Worm (Caenorhabditis elegans): Measurements from ENCODE around the gene irld-59.

The irld-59 gene

DNA sequence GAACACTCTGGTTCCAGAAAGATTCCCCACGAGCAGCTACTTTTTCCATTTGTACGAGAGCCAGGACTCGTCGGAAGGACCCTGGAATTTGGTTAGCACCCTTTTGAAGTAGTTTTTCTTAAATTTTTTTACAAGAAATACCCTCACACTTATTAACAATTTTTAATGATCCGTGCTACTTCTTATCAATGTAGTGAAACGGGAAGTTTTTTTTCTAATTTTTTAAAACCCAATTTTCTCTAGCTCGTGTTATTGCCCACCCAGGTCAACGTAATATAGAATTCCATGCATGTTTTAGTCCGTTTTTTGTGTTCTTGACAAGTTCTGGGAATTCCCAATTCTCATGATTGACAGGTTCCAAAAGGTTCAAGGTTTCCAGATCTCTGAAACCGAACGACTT lies 25.0 kb downstream of the irld-59 start:
- TF ChIP-seq dao-5 (tag; optimal IDR thresholded peaks at IDR 0.05) (no peak), him-1 (tag; optimal IDR thresholded peaks at IDR 0.05) (no peak), W03F9.2 (tag; optimal IDR thresholded peaks at IDR 0.05) (no peak)

DNA sequence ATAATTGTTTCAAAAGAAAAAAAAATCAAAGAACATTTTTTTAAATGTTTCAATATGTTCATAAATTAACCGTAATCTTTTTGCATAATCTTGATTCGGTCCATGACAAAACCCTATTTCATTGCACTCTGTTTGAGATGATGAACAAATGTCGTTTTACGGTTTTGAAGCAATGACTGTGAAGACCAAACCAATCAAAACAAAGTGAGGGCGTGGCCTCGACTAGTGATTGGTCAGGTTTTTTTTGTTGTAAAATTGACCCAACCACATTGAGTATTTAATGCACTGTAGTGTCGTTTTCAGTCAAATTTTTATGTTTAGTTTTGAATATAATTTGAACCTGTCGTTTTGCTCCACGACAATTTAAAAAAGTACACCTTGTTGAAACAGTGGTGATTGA lies 40.6 kb downstream of the irld-59 start:
- TF ChIP-seq him-1 (tag; optimal IDR thresholded peaks at IDR 0.05): no peak
- no peak for TF ChIP-seq dao-5 (tag; optimal IDR thresholded peaks at IDR 0.05)
- TF ChIP-seq W03F9.2 (tag; optimal IDR thresholded peaks at IDR 0.05): no peak

DNA sequence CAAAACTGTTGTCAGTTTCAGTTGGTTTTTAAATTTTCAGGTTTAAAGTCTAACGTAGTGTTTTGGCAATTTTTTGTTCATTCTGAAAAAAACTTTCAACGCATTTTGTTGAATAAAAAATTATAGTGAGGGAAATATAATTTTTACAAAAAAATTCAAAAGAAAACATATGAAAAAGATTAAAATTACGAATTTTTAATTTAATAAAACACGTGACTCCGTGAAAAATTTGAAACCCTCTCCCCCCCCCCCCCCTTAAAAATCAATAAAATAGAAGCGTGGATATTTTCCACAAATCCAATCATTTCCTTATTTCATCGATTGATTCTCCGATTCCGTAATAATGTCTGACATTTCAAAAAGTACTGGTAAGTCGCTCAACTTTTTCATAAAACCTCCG lies 41.3 kb downstream of the irld-59 start, which contains the start of gene Y73F8A.20:
Gene Y73F8A.20, plus strand, starts transcription at position 301 of the 400 bp plus-strand sequence.
- no peak for TF ChIP-seq him-1 (tag; optimal IDR thresholded peaks at IDR 0.05)
- TF ChIP-seq dao-5 (tag; optimal IDR thresholded peaks at IDR 0.05): no peak
- no peak for TF ChIP-seq W03F9.2 (tag; optimal IDR thresholded peaks at IDR 0.05)

DNA sequence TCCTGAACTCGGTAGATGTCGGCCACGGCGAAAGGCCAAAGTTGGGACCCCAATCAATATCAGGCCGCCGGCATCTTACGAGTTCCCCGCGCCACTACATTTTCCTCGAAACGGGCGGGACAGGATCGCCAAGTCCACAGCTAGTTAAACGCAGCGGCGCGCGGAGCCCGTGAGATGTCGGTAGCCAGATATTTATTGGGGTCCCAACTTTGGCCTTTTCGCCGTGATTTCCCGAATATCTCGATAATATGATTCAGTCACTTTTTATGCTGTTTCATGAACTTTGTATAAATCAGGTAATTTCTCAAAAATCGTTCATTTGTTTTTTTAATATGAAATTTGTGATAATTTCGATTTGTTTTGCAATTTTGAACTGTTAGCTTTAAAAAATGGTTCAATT lies 44.9 kb downstream of the irld-59 start:
- TF ChIP-seq dao-5 (tag; optimal IDR thresholded peaks at IDR 0.05): no peak
- TF ChIP-seq him-1 (tag; optimal IDR thresholded peaks at IDR 0.05): no peak
- TF ChIP-seq W03F9.2 (tag; optimal IDR thresholded peaks at IDR 0.05): no peak

DNA sequence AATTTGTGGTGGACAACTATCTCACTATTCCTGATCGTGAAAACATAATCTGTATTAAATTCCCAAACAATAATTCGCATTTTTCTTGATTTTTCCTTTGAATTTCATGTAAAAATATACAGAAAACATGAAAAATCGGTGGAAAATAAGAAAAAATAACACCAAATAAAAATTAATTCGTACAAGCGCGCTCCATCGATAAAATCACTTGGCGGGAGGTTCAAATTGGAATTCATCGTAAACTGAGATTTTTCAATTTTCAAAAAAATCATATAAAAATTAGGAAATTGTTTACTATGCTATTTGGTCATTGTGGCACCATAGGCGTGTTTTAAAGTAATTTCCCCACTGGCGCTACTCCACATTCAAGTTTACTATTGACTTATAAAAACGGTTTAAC lies 45.7 kb downstream of the irld-59 start:
- TF ChIP-seq dao-5 (tag; optimal IDR thresholded peaks at IDR 0.05) (no peak), W03F9.2 (tag; optimal IDR thresholded peaks at IDR 0.05) (no peak), him-1 (tag; optimal IDR thresholded peaks at IDR 0.05) (no peak)

DNA sequence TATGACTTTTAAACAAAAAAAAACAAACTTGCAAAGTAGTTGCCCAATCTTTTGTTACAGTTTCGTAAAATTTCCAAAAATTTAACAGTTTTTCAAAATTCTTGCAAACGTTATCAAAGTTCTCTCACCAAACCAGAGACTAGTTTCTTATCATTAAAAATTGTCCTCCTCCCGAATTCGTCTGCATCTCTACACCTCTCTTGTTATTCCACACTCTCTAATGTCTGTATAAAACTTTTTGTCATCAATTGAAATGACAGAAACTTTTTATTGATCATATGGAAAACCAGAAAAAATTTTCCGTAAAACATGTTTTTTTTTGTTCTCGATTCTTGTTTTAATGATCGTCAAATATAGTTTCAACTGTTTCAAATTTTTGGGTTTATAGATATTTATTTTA lies 48.3 kb downstream of the irld-59 start:
- no peak for TF ChIP-seq dao-5 (tag; optimal IDR thresholded peaks at IDR 0.05)
- TF ChIP-seq him-1 (tag; optimal IDR thresholded peaks at IDR 0.05): no peak
- no peak for TF ChIP-seq W03F9.2 (tag; optimal IDR thresholded peaks at IDR 0.05)

Measured in whole organism, L4/young adult.